4 worm cellular contexts compared by ENCODE assay signal in the genomic region with DNA sequence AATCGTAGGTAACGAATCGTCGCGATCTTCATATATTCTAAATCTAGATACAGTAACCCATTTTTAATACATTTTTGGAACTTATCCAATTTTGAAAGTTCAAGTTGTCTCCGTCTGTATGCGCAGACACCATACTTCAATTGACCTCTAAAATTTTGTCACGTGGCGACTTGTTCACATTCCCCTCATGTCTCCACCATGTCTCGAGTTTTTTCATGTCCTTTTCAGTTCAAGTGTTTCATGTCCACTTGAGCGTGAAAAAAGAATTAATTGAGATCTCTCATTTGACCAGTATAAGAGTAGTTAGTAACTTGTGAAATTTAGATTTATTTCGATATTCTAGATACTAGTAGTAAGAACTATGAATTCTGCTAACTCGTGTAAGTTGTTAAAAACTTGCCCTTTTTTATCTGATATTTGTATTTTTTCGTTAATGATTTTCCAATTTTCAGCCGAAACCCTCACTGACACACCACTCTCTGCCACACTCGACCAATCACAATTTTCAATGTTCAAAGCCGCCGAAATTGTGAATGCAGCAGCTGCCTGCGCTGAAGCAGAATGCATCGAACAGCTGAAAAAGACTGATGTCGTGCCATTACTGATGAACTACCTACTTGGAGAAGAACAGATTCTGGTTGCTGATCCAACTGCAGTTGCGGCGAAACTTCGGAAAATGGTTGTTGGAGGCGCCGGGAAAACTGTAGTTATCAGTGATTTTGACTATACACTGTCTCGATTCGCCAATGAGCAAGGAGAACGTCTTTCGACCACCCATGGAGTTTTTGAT.
TF ChIP-seq lines count a peak whose summit lies in the region.

No protein-coding gene starts in this region.

TF ChIP-seq in whole organism, L1 larva, 84 proteins besides CTCF, POLR2A, EP300 and RAD21 (continued from another document and continues in another):
- TF ChIP-seq ztf-11 (tag; optimal IDR thresholded peaks at IDR 0.05; lab: Kevin White, UChicago) (no peak), lin-14 (GFP tag; optimal IDR thresholded peaks at IDR 0.05; lab: Kevin White, UChicago) (peak; percentile 84), nhr-20 (tag; optimal IDR thresholded peaks at IDR 0.05; lab: Kevin White, UChicago) (peak; percentile 71), mdl-1 (tag; optimal IDR thresholded peaks at IDR 0.05; lab: Kevin White, UChicago) (peak in 1 of 2 experiments; percentile 63), pag-3 (tag; optimal IDR thresholded peaks at IDR 0.05; lab: Kevin White, UChicago; ENCODE audit: borderline replicate concordance, insufficient read depth) (no peak), isw-1 (GFP tag; IDR thresholded peaks at IDR 0.05; lab: Robert Waterston, UW) (no peak), tbx-2 (tag; optimal IDR thresholded peaks at IDR 0.05; lab: Kevin White, UChicago) (peak; percentile 33), ztf-4 (tag; optimal IDR thresholded peaks at IDR 0.05; lab: Kevin White, UChicago) (no peak), nhr-237 (tag; optimal IDR thresholded peaks at IDR 0.05; lab: Kevin White, UChicago) (no peak), unc-30 (tag; optimal IDR thresholded peaks at IDR 0.05; lab: Kevin White, UChicago) (no peak), irx-1 (tag; optimal IDR thresholded peaks at IDR 0.05; lab: Kevin White, UChicago) (no peak), elt-3 (tag; optimal IDR thresholded peaks at IDR 0.05; lab: Kevin White, UChicago) (no peak), vab-15 (tag; optimal IDR thresholded peaks at IDR 0.05; lab: Kevin White, UChicago) (no peak), efl-3 (GFP tag; optimal IDR thresholded peaks at IDR 0.05; lab: Kevin White, UChicago) (no peak), ces-1 (GFP tag; optimal IDR thresholded peaks at IDR 0.05; lab: Kevin White, UChicago) (no peak), efl-1 (optimal IDR thresholded peaks at IDR 0.05; lab: Kevin White, UChicago) (peak in 1 of 2 experiments; percentile 14), efl-1 (GFP tag; optimal IDR thresholded peaks at IDR 0.05 in 1 of 2; lab: Kevin White, UChicago) (peak in 1 of 2 experiments; percentile 93), hlh-17 (GFP tag; optimal IDR thresholded peaks at IDR 0.05; lab: Kevin White, UChicago; ENCODE audit: borderline replicate concordance) (no peak), unc-62 (GFP tag; optimal IDR thresholded peaks at IDR 0.05; lab: Kevin White, UChicago) (no peak), nhr-12 (tag; optimal IDR thresholded peaks at IDR 0.05; lab: Kevin White, UChicago) (no peak), lin-35 (GFP tag; optimal IDR thresholded peaks at IDR 0.05; lab: Kevin White, UChicago) (peak; percentile 3 to 53), zag-1 (tag; optimal IDR thresholded peaks at IDR 0.05; lab: Kevin White, UChicago) (no peak), fos-1 (tag; optimal IDR thresholded peaks at IDR 0.05; lab: Kevin White, UChicago) (no peak), mab-9 (GFP tag; IDR thresholded peaks at IDR 0.05; lab: Robert Waterston, UW) (no peak), sup-37 (GFP tag; optimal IDR thresholded peaks at IDR 0.05; lab: Kevin White, UChicago) (no peak), snu-23 (GFP tag; optimal IDR thresholded peaks at IDR 0.05; lab: Kevin White, UChicago) (peak; percentile 72), aha-1 (tag; optimal IDR thresholded peaks at IDR 0.05; lab: Kevin White, UChicago) (no peak), elt-2 (tag; optimal IDR thresholded peaks at IDR 0.05; lab: Kevin White, UChicago) (no peak), unc-98 (GFP tag; IDR thresholded peaks at IDR 0.05; lab: Robert Waterston, UW) (no peak), sptf-1 (tag; optimal IDR thresholded peaks at IDR 0.05; lab: Kevin White, UChicago) (no peak), ceh-88 (GFP tag; IDR thresholded peaks at IDR 0.05; lab: Robert Waterston, UW) (no peak)

TF ChIP-seq in whole organism, L2 larva, 48 proteins besides CTCF, POLR2A, EP300 and RAD21 (continued from another document):
- TF ChIP-seq nhr-77 (tag; optimal IDR thresholded peaks at IDR 0.05; lab: Kevin White, UChicago) (no peak), lsy-2 (tag; optimal IDR thresholded peaks at IDR 0.05; lab: Kevin White, UChicago) (peak in 1 of 2 experiments; percentile 38), ama-1 (optimal IDR thresholded peaks at IDR 0.05; lab: Kevin White, UChicago) (no peak), fos-1 (tag; optimal IDR thresholded peaks at IDR 0.05; lab: Kevin White, UChicago) (peak; percentile 12), sma-9 (GFP tag; optimal IDR thresholded peaks at IDR 0.05; lab: Kevin White, UChicago) (peak; percentile 77), sma-9 (tag; optimal IDR thresholded peaks at IDR 0.05; lab: Kevin White, UChicago) (no peak), nhr-129 (tag; optimal IDR thresholded peaks at IDR 0.05; lab: Kevin White, UChicago) (peak; percentile 60), unc-62 (GFP tag; optimal IDR thresholded peaks at IDR 0.05; lab: Kevin White, UChicago) (no peak), nhr-11 (tag; optimal IDR thresholded peaks at IDR 0.05; lab: Kevin White, UChicago) (no peak), gmeb-1 (tag; optimal IDR thresholded peaks at IDR 0.05; lab: Kevin White, UChicago) (no peak), dmd-4 (tag; optimal IDR thresholded peaks at IDR 0.05; lab: Kevin White, UChicago) (no peak), nhr-12 (tag; optimal IDR thresholded peaks at IDR 0.05; lab: Kevin White, UChicago) (no peak), mab-5 (tag; optimal IDR thresholded peaks at IDR 0.05; lab: Kevin White, UChicago) (no peak), aly-2 (tag; optimal IDR thresholded peaks at IDR 0.05; lab: Kevin White, UChicago) (no peak), blmp-1 (tag; optimal IDR thresholded peaks at IDR 0.05; lab: Kevin White, UChicago; ENCODE audit: insufficient read depth) (peak; percentile 18), lin-11 (tag; optimal IDR thresholded peaks at IDR 0.05; lab: Kevin White, UChicago) (no peak), sma-3 (GFP tag; optimal IDR thresholded peaks at IDR 0.05; lab: Kevin White, UChicago) (peak; percentile 69), elt-1 (tag; optimal IDR thresholded peaks at IDR 0.05; lab: Kevin White, UChicago) (no peak), elt-3 (tag; optimal IDR thresholded peaks at IDR 0.05; lab: Kevin White, UChicago) (no peak), ztf-4 (tag; optimal IDR thresholded peaks at IDR 0.05; lab: Kevin White, UChicago) (no peak), mdl-1 (tag; optimal IDR thresholded peaks at IDR 0.05; lab: Kevin White, UChicago) (peak; percentile 12 to 43), ztf-1 (GFP tag; conservative IDR thresholded peaks at IDR 0.05; lab: Robert Waterston, UW) (no peak), mbf-1 (tag; optimal IDR thresholded peaks at IDR 0.05; lab: Kevin White, UChicago) (no peak), Y55F3AM.14 (GFP tag; optimal IDR thresholded peaks at IDR 0.05; lab: Kevin White, UChicago) (no peak), unc-55 (GFP tag; optimal IDR thresholded peaks at IDR 0.05; lab: Kevin White, UChicago) (no peak), nhr-23 (tag; optimal IDR thresholded peaks at IDR 0.05; lab: Kevin White, UChicago) (no peak), zag-1 (tag; optimal IDR thresholded peaks at IDR 0.05; lab: Kevin White, UChicago) (no peak), nhr-21 (tag; optimal IDR thresholded peaks at IDR 0.05; lab: Kevin White, UChicago) (no peak), snpc-4 (tag; optimal IDR thresholded peaks at IDR 0.05; lab: Kevin White, UChicago) (no peak), nhr-237 (tag; optimal IDR thresholded peaks at IDR 0.05; lab: Kevin White, UChicago) (no peak), sem-4 (tag; optimal IDR thresholded peaks at IDR 0.05; lab: Kevin White, UChicago) (no peak), ceh-82 (tag; optimal IDR thresholded peaks at IDR 0.05; lab: Kevin White, UChicago) (no peak), peb-1 (tag; optimal IDR thresholded peaks at IDR 0.05; lab: Kevin White, UChicago) (no peak), C34F6.9 (tag; optimal IDR thresholded peaks at IDR 0.05; lab: Kevin White, UChicago) (no peak)
TF ChIP-seq in whole organism, L2 larva: peak in this region for 10.

TF ChIP-seq in whole organism, L3 larva, 47 proteins besides CTCF, POLR2A, EP300 and RAD21 (continued from another document):
- TF ChIP-seq aly-2 (tag; optimal IDR thresholded peaks at IDR 0.05; lab: Kevin White, UChicago) (no peak), nhr-25 (tag; optimal IDR thresholded peaks at IDR 0.05; lab: Kevin White, UChicago) (peak; percentile 87), nfya-1 (tag; optimal IDR thresholded peaks at IDR 0.05; lab: Kevin White, UChicago; ENCODE audit: insufficient read depth) (peak; percentile 13), jun-1 (tag; optimal IDR thresholded peaks at IDR 0.05; lab: Kevin White, UChicago) (no peak), lsy-12 (tag; optimal IDR thresholded peaks at IDR 0.05; lab: Kevin White, UChicago) (no peak), nhr-12 (tag; optimal IDR thresholded peaks at IDR 0.05; lab: Kevin White, UChicago) (no peak), R02D3.7 (tag; optimal IDR thresholded peaks at IDR 0.05; lab: Kevin White, UChicago) (no peak), daf-12 (tag; optimal IDR thresholded peaks at IDR 0.05; lab: Kevin White, UChicago) (no peak), ceh-16 (tag; optimal IDR thresholded peaks at IDR 0.05; lab: Kevin White, UChicago) (no peak), nhr-23 (tag; optimal IDR thresholded peaks at IDR 0.05; lab: Kevin White, UChicago) (peak; percentile 27), skn-1 (tag; optimal IDR thresholded peaks at IDR 0.05; lab: Kevin White, UChicago) (no peak), unc-62 (GFP tag; optimal IDR thresholded peaks at IDR 0.05; lab: Kevin White, UChicago) (no peak), fos-1 (tag; optimal IDR thresholded peaks at IDR 0.05; lab: Kevin White, UChicago) (no peak), ceh-28 (tag; optimal IDR thresholded peaks at IDR 0.05; lab: Kevin White, UChicago) (no peak)

TF ChIP-seq in whole organism, L4 larva, 104 proteins besides CTCF, POLR2A, EP300 and RAD21 (continued from another document):
- peak; percentile 28; the same call in 1 of the 2 replicates for TF ChIP-seq nhr-42 (GFP tag; IDR thresholded peaks at IDR 0.05; lab: Robert Waterston, UW)
